Worm (Caenorhabditis elegans) whole organism, mixed stage, embryonic: ENCODE results near the gene F42G4.2.

Experiments used
- elt-3 ChIP-seq: fragments of 150-350 bp; optimal IDR thresholded peaks from 2 replicates; lab custom pipeline; 2014; ENCODE audit warnings: missing biosample characterization, missing genetic modification characterization
- lsy-2 ChIP-seq: fragments of 150-350 bp; optimal IDR thresholded peaks from 2 replicates; lab custom pipeline; 2014; ENCODE audit warnings: missing biosample characterization, missing genetic modification characterization
- sem-2 ChIP-seq: fragments of 200-800 bp; sonication (Bioruptor generic); optimal IDR thresholded peaks from 2 replicates; lab custom pipeline; 2018; ENCODE audit warnings: mild to moderate bottlenecking, missing genetic modification characterization, missing compliant biosample characterization

ce11 chrII:13091857-13092256 is 44.1 kb downstream of the F42G4.2 start:
- TF ChIP-seq lsy-2 = no peak
- TF ChIP-seq sem-2 (GFP tag; lab: Kevin White, UChicago) = no peak
- TF ChIP-seq elt-3 (tag; lab: Kevin White, UChicago) = no peak
